Fruit fly (Drosophila melanogaster) whole organism, embryonic: ENCODE measurements around the gene CG15517.

ENCODE experiments used
- Ada2b ChIP-seq: fragments of 200-800 bp; sonication (Bioruptor generic); IDR thresholded peaks from 2 replicates; pipeline ENCODE4 v1.3.6; 2022; ENCODE audit warnings: missing biosample characterization, missing genetic modification characterization
- CG10209 ChIP-seq: fragments of 200-800 bp; sonication (Bioruptor generic); optimal IDR thresholded peaks from 3 replicates; lab custom pipeline; 2017; ENCODE audit warnings: missing biosample characterization, mild to moderate bottlenecking, missing genetic modification characterization, missing genetic modification reagents
- CG11085 ChIP-seq: fragments of 200-800 bp; sonication (Bioruptor generic); IDR thresholded peaks from 2 replicates; pipeline ENCODE4 v1.3.6; 2022; ENCODE audit warnings: missing biosample characterization, missing genetic modification characterization
- CG12391 ChIP-seq: fragments of 200-800 bp; sonication (Bioruptor generic); optimal IDR thresholded peaks from 3 replicates; lab custom pipeline; 2018; ENCODE audit warnings: missing biosample characterization, mild to moderate bottlenecking, missing genetic modification characterization, moderate library complexity
- CG14050 ChIP-seq: fragments of 200-800 bp; sonication (Bioruptor generic); IDR thresholded peaks from 3 replicates; pipeline ENCODE4 v1.3.6; 2022; ENCODE audit warnings: missing biosample characterization, missing genetic modification characterization
- CG1602 ChIP-seq: fragments of 200-800 bp; sonication (Bioruptor generic); optimal IDR thresholded peaks from 3 replicates; lab custom pipeline; 2016; ENCODE audit warnings: missing biosample characterization, missing genetic modification characterization
- CG1603 ChIP-seq: fragments of 200-800 bp; sonication (Bioruptor generic); optimal IDR thresholded peaks from 2 replicates; lab custom pipeline; 2019; ENCODE audit warnings: missing biosample characterization, mild to moderate bottlenecking, missing genetic modification characterization, moderate library complexity
- CG17328 ChIP-seq: fragments of 200-800 bp; sonication (Bioruptor generic); IDR thresholded peaks from 2 replicates; pipeline ENCODE4 v1.3.6; 2022; ENCODE audit warnings: missing biosample characterization, missing genetic modification characterization
- CG17612 ChIP-seq: fragments of 200-800 bp; sonication (Bioruptor generic); IDR thresholded peaks from 2 replicates; pipeline ENCODE4 v1.3.6; 2022; ENCODE audit warnings: missing biosample characterization, missing genetic modification characterization
- CG18476 ChIP-seq: fragments of 200-800 bp; sonication (Bioruptor generic); optimal IDR thresholded peaks from 2 replicates; lab custom pipeline; 2016; ENCODE audit warnings: missing biosample characterization, mild to moderate bottlenecking, missing genetic modification characterization
- CG2875 ChIP-seq: fragments of 200-800 bp; sonication (Bioruptor generic); optimal IDR thresholded peaks from 2 replicates; lab custom pipeline; 2017; ENCODE audit warnings: missing biosample characterization, mild to moderate bottlenecking, missing genetic modification characterization, missing genetic modification reagents
- CG30403 ChIP-seq: fragments of 200-800 bp; sonication (Bioruptor generic); optimal IDR thresholded peaks from 3 replicates; lab custom pipeline; 2016; ENCODE audit warnings: missing biosample characterization, missing genetic modification characterization
- CG32532 ChIP-seq: fragments of 200-800 bp; sonication (Bioruptor generic); IDR thresholded peaks from 2 replicates; pipeline ENCODE4 v1.3.6; 2022; ENCODE audit warnings: missing biosample characterization, missing genetic modification characterization
- CG32767 ChIP-seq: fragments of 200-800 bp; sonication (Bioruptor generic); IDR thresholded peaks from 2 replicates; pipeline ENCODE4 v1.3.6; 2022; ENCODE audit warnings: missing biosample characterization, missing genetic modification characterization
- CG4707 ChIP-seq: fragments of 200-800 bp; sonication (Bioruptor generic); optimal IDR thresholded peaks from 2 replicates; lab custom pipeline; 2018; ENCODE audit warnings: missing biosample characterization, mild to moderate bottlenecking, missing genetic modification characterization, moderate library complexity
- CG7357 ChIP-seq: fragments of 200-800 bp; sonication (Bioruptor generic); IDR thresholded peaks from 3 replicates; pipeline ENCODE4 v1.3.6; 2022; ENCODE audit warnings: missing biosample characterization, missing genetic modification characterization
- CG8924 ChIP-seq: fragments of 200-800 bp; optimal IDR thresholded peaks from 3 replicates; lab custom pipeline; 2019; ENCODE audit warnings: missing biosample characterization, mild to moderate bottlenecking, missing genetic modification characterization, moderate library complexity
- CG9817 ChIP-seq: fragments of 200-800 bp; sonication (Bioruptor generic); optimal IDR thresholded peaks from 2 replicates; lab custom pipeline; 2018; ENCODE audit warnings: missing biosample characterization, mild to moderate bottlenecking, missing genetic modification characterization, moderate library complexity
- CG9932 ChIP-seq: fragments of 200-800 bp; sonication (Bioruptor generic); IDR thresholded peaks from 2 replicates; pipeline ENCODE4 v1.3.6; 2022; ENCODE audit warnings: missing biosample characterization, missing genetic modification characterization
- Camta ChIP-seq: fragments of 200-800 bp; sonication (Bioruptor generic); optimal IDR thresholded peaks from 2 replicates; lab custom pipeline; 2016; ENCODE audit warnings: missing biosample characterization, missing genetic modification characterization
- D19A ChIP-seq: fragments of 200-800 bp; optimal IDR thresholded peaks from 3 replicates; lab custom pipeline; 2019; ENCODE audit warnings: missing biosample characterization, mild to moderate bottlenecking, missing genetic modification characterization, moderate library complexity
- Ets65A ChIP-seq: fragments of 200-800 bp; sonication (Bioruptor generic); peaks from one replicate; lab custom pipeline; 2016; ENCODE audit warnings: missing biosample characterization, missing genetic modification characterization
- Fer3 ChIP-seq: fragments of 200-800 bp; sonication (Bioruptor generic); optimal IDR thresholded peaks from 2 replicates; lab custom pipeline; 2018; ENCODE audit warnings: missing biosample characterization, mild to moderate bottlenecking, missing genetic modification characterization, moderate library complexity
- HLH4C ChIP-seq: fragments of 200-800 bp; sonication (Bioruptor generic); IDR thresholded peaks from 3 replicates; pipeline ENCODE4 v1.3.6; 2022; ENCODE audit warnings: missing biosample characterization, missing genetic modification characterization; ENCODE audit not compliant: partially characterized antibody
- HmgZ ChIP-seq: fragments of 200-800 bp; sonication (Bioruptor generic); optimal IDR thresholded peaks from 2 replicates; lab custom pipeline; 2018; ENCODE audit warnings: missing biosample characterization, mild to moderate bottlenecking, missing genetic modification characterization
- Hmr ChIP-seq: fragments of 200-800 bp; sonication (Bioruptor generic); optimal IDR thresholded peaks from 3 replicates; lab custom pipeline; 2017; ENCODE audit warnings: mild to moderate bottlenecking, missing biosample characterization, missing genetic modification reagents, missing genetic modification characterization
- Med ChIP-seq: fragments of 200-800 bp; sonication (Bioruptor generic); peaks from one replicate; lab custom pipeline; 2016; ENCODE audit warnings: missing biosample characterization, missing genetic modification characterization, mild to moderate bottlenecking, inconsistent platforms, moderate library complexity
- Meics ChIP-seq: fragments of 200-800 bp; sonication (Bioruptor generic); optimal IDR thresholded peaks from 2 replicates; lab custom pipeline; 2017; ENCODE audit warnings: missing biosample characterization, mild to moderate bottlenecking, missing genetic modification characterization
- Ravus ChIP-seq: fragments of 200-800 bp; sonication (Bioruptor generic); IDR thresholded peaks from 2 replicates; pipeline ENCODE4 v1.3.6; 2022; ENCODE audit warnings: missing biosample characterization, missing genetic modification characterization
- Sox102F ChIP-seq: fragments of 200-800 bp; sonication (Bioruptor generic); optimal IDR thresholded peaks from 2 replicates; lab custom pipeline; 2018; ENCODE audit warnings: missing biosample characterization, mild to moderate bottlenecking, missing genetic modification characterization, moderate library complexity
- Vsx1 ChIP-seq: fragments of 200-800 bp; sonication (Bioruptor generic); optimal IDR thresholded peaks from 2 replicates; lab custom pipeline; 2017; ENCODE audit warnings: missing biosample characterization, mild to moderate bottlenecking, missing genetic modification characterization, missing genetic modification reagents
- Xrp1 ChIP-seq: fragments of 200-800 bp; sonication (Bioruptor generic); IDR thresholded peaks from 2 replicates; pipeline ENCODE4 v1.3.6; 2022; ENCODE audit warnings: missing biosample characterization, missing genetic modification characterization
- abd-A ChIP-seq: fragments of 200-800 bp; sonication (Bioruptor generic); optimal IDR thresholded peaks from 3 replicates; lab custom pipeline; 2019; ENCODE audit warnings: missing biosample characterization, mild to moderate bottlenecking, missing genetic modification characterization, moderate library complexity
- bab2 ChIP-seq: fragments of 200-800 bp; sonication (Bioruptor generic); optimal IDR thresholded peaks from 2 replicates; lab custom pipeline; 2016; ENCODE audit warnings: missing biosample characterization, missing genetic modification characterization
- croc ChIP-seq: fragments of 200-800 bp; sonication (Bioruptor generic); conservative IDR thresholded peaks from 3 replicates; pipeline ENCODE4 v1.3.6; 2022; ENCODE audit warnings: missing biosample characterization, missing genetic modification characterization
- dm ChIP-seq: fragments of 200-800 bp; sonication (Bioruptor generic); optimal IDR thresholded peaks from 3 replicates; lab custom pipeline; 2016; ENCODE audit warnings: missing biosample characterization, missing genetic modification characterization
- en ChIP-seq: fragments of 200-800 bp; sonication (Bioruptor generic); optimal IDR thresholded peaks from 2 replicates; lab custom pipeline; 2016; ENCODE audit warnings: missing biosample characterization, missing genetic modification characterization
- ind ChIP-seq: fragments of 200-800 bp; sonication (Bioruptor generic); optimal IDR thresholded peaks from 3 replicates; lab custom pipeline; 2016; ENCODE audit warnings: missing biosample characterization, missing genetic modification characterization
- kay ChIP-seq: fragments of 200-800 bp; sonication (Bioruptor generic); optimal IDR thresholded peaks from 2 replicates; lab custom pipeline; 2016; ENCODE audit warnings: missing biosample characterization, missing genetic modification characterization
- ken ChIP-seq: fragments of 200-800 bp; sonication (Bioruptor generic); IDR thresholded peaks from 3 replicates; pipeline ENCODE4 v1.3.6; 2022; ENCODE audit warnings: missing biosample characterization, missing genetic modification characterization
- klu ChIP-seq: fragments of 200-800 bp; sonication (Bioruptor generic); IDR thresholded peaks from 2 replicates; pipeline ENCODE4 v1.3.6; 2022; ENCODE audit warnings: missing biosample characterization, missing genetic modification characterization
- lbe ChIP-seq: fragments of 200-800 bp; sonication (Bioruptor generic); optimal IDR thresholded peaks from 2 replicates; lab custom pipeline; 2016; ENCODE audit warnings: missing biosample characterization, mild to moderate bottlenecking, missing genetic modification characterization
- mirr ChIP-seq: fragments of 200-800 bp; sonication (Bioruptor generic); optimal IDR thresholded peaks from 3 replicates; lab custom pipeline; 2018; ENCODE audit warnings: missing biosample characterization, mild to moderate bottlenecking, missing genetic modification characterization
- repo ChIP-seq: fragments of 200-800 bp; sonication (Bioruptor generic); optimal IDR thresholded peaks from 2 replicates; lab custom pipeline; 2016; ENCODE audit warnings: missing biosample characterization, missing genetic modification characterization
- ro ChIP-seq: fragments of 200-800 bp; sonication (Bioruptor generic); IDR thresholded peaks from 2 replicates; pipeline ENCODE4 v1.3.6; 2022; ENCODE audit warnings: missing biosample characterization, missing genetic modification characterization
- seq ChIP-seq: fragments of 200-800 bp; sonication (Bioruptor generic); IDR thresholded peaks from 2 replicates; pipeline ENCODE4 v1.3.6; 2022; ENCODE audit warnings: missing biosample characterization, missing genetic modification characterization
- sna ChIP-seq: fragments of 200-800 bp; sonication (Bioruptor generic); IDR thresholded peaks from 2 replicates; pipeline ENCODE4 v1.3.6; 2022; ENCODE audit warnings: missing biosample characterization, missing genetic modification characterization; ENCODE audit not compliant: partially characterized antibody
- so ChIP-seq: fragments of 200-800 bp; sonication (Bioruptor generic); IDR thresholded peaks from 3 replicates; pipeline ENCODE4 v1.3.6; 2022; ENCODE audit warnings: missing biosample characterization, missing genetic modification characterization
- tap ChIP-seq: fragments of 200-800 bp; optimal IDR thresholded peaks from 3 replicates; lab custom pipeline; 2019; ENCODE audit warnings: missing biosample characterization, mild to moderate bottlenecking, missing genetic modification characterization, moderate library complexity
- twi ChIP-seq: fragments of 200-800 bp; optimal IDR thresholded peaks from 2 replicates; lab custom pipeline; 2019; ENCODE audit warnings: missing biosample characterization, mild to moderate bottlenecking, missing genetic modification characterization, moderate library complexity
- yki ChIP-seq: fragments of >200 bp; optimal IDR thresholded peaks from 3 replicates; lab custom pipeline; 2018
- zf30C ChIP-seq: fragments of 200-800 bp; sonication (Bioruptor generic); optimal IDR thresholded peaks from 3 replicates; lab custom pipeline; 2018; ENCODE audit warnings: missing biosample characterization, mild to moderate bottlenecking, missing genetic modification characterization

Gene CG15517

dm6 chr3R:29894393-29894792 is 9.2 kb downstream of the CG15517 start (continued):
- TF ChIP-seq HLH4C (no peak), CG10209 (GFP tag; lab: Kevin White, UChicago) (peak; percentile 57), CG32767 (peak; percentile 54; the same call in 1 of the 2 replicates), kay (GFP tag; lab: Kevin White, UChicago) (peak; percentile 10), CG18476 (no peak), bab2 (GFP tag; lab: Kevin White, UChicago) (peak; percentile 21), CG17328 (0 out of 2 replicates have a peak, but pooled peaks have one; percentile 5), Ravus (GFP tag; lab: Robert Waterston, UW) (peak; percentile 6; the same call in 1 of the 2 replicates), repo (GFP tag; lab: Kevin White, UChicago) (no peak), CG14050 (GFP tag; lab: Robert Waterston, UW) (no peak; the same call in 2 of the 3 replicates), Sox102F (GFP tag; lab: Kevin White, UChicago) (peak; percentile 72), Xrp1 (GFP tag; lab: Robert Waterston, UW) (peak; percentile 40; the same call in 1 of the 2 replicates), tap (tag; lab: Kevin White, UChicago) (peak; percentile 61), yki (lab: Kevin White, UChicago) (no peak), sna (no peak), CG7357 (GFP tag; lab: Robert Waterston, UW) (peak; percentile 65; the same call in 2 of the 3 replicates), klu (GFP tag; lab: Robert Waterston, UW) (peak; percentile 43), CG9932 (GFP tag; lab: Robert Waterston, UW) (peak; percentile 72), mirr (GFP tag; lab: Kevin White, UChicago) (peak; percentile 14), ind (GFP tag; lab: Kevin White, UChicago) (peak; percentile 63), ro (GFP tag; lab: Robert Waterston, UW) (no peak), CG1603 (tag; lab: Kevin White, UChicago) (peak; percentile 52), Ets65A (GFP tag; lab: Kevin White, UChicago) (peak; percentile 80), CG1602 (GFP tag; lab: Kevin White, UChicago) (no peak), CG17612 (GFP tag; lab: Robert Waterston, UW) (no peak), CG8924 (tag; lab: Kevin White, UChicago) (peak; percentile 68), CG4707 (GFP tag; lab: Kevin White, UChicago) (no peak), HmgZ (peak; percentile 23), twi (tag; lab: Kevin White, UChicago) (peak; percentile 20), en (GFP tag; lab: Kevin White, UChicago) (no peak), CG12391 (tag; lab: Kevin White, UChicago) (peak; percentile 43), ken (no peak), CG32532 (peak; percentile 76), Vsx1 (GFP tag; lab: Kevin White, UChicago) (peak; percentile 19), Camta (GFP tag; lab: Kevin White, UChicago) (peak; percentile 27), Fer3 (tag; lab: Kevin White, UChicago) (peak; percentile 58), lbe (no peak), seq (GFP tag; lab: Robert Waterston, UW) (peak; percentile 57; the same call in 1 of the 2 replicates), CG30403 (peak; percentile 61), abd-A (no peak), Ada2b (GFP tag; lab: Robert Waterston, UW) (peak; percentile 65), CG11085 (GFP tag; lab: Robert Waterston, UW) (no peak), Med (GFP tag; lab: Kevin White, UChicago) (peak; percentile 90), CG2875 (no peak), so (GFP tag; lab: Robert Waterston, UW) (peak; percentile 72), Hmr (GFP tag; lab: Kevin White, UChicago) (peak; percentile 67), zf30C (GFP tag; lab: Kevin White, UChicago) (no peak), CG9817 (tag; lab: Kevin White, UChicago) (peak; percentile 64), Meics (GFP tag; lab: Kevin White, UChicago) (peak; percentile 72), croc (no peak; the same call in 2 of the 3 replicates), D19A (tag; lab: Kevin White, UChicago) (peak; percentile 52), dm (GFP tag; lab: Kevin White, UChicago) (no peak)
